Worm (Caenorhabditis elegans) whole organism, early embryonic: Measurements from ENCODE around the gene del-6.

ENCODE experiments used
- ama-1 ChIP-seq: fragments of 150-350 bp; optimal IDR thresholded peaks from 2 replicates; lab custom pipeline; 2014
- ceh-13 ChIP-seq: fragments of 200-800 bp; sonication (Bioruptor generic); optimal IDR thresholded peaks from 2 replicates; lab custom pipeline; 2018; ENCODE audit warnings: mild to moderate bottlenecking, missing genetic modification characterization, missing compliant biosample characterization
- ceh-36 ChIP-seq: sonication (generic microtip); optimal IDR thresholded peaks from 2 replicates; lab custom pipeline; 2016; ENCODE audit warnings: missing genetic modification characterization, inconsistent platforms, missing compliant biosample characterization
- flt-1 ChIP-seq: fragments of 200-800 bp; sonication (Bioruptor generic); IDR thresholded peaks from 2 replicates; pipeline ENCODE4 v1.3.6; 2022; ENCODE audit warnings: missing genetic modification characterization, missing compliant biosample characterization
- pes-1 ChIP-seq: fragments of 200-800 bp; sonication (Bioruptor generic); IDR thresholded peaks from 2 replicates; pipeline ENCODE4 v1.3.6; 2022; ENCODE audit warnings: missing genetic modification reagents, missing genetic modification characterization, missing compliant biosample characterization
- tbx-11 ChIP-seq: fragments of 200-800 bp; sonication (Bioruptor generic); IDR thresholded peaks from 2 replicates; pipeline ENCODE4 v1.3.6; 2022; ENCODE audit warnings: missing genetic modification characterization, missing compliant biosample characterization
- tra-4 ChIP-seq: sonication (generic microtip); optimal IDR thresholded peaks from 2 replicates; lab custom pipeline; 2017; ENCODE audit warnings: missing genetic modification characterization, missing compliant biosample characterization

DNA sequence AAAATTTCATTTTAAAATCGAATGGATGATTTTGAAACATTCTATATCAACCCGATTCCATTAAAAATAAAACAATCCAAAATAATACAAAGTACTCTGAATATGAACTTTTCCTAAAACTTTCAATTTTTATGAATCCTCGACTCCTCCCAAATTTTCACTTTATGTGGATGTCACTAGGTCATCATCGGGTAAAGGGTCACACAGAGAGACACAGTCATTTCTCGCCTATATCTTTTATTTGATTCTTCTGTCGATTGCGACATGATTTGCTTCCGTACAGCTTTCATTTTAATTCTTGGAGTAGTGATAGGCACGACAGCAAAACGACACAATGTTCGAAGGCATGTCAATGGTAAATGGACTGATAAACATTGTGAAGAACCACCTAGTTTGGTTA, 44.2 kb upstream of the del-6 start, which contains the start of gene F25D1.3:
- TF ChIP-seq ama-1 (lab: Kevin White, UChicago) (no peak), tra-4 (no peak), tbx-11 (no peak), ceh-36 (no peak), flt-1 (GFP tag; lab: Robert Waterston, UW) (no peak), pes-1 (GFP tag; lab: Robert Waterston, UW) (no peak), ceh-13 (GFP tag; lab: Kevin White, UChicago) (no peak)
